Fruit fly (Drosophila melanogaster) whole organism, embryonic: Measurements from ENCODE around the gene ssp7.

Experiments used
- Ada2b ChIP-seq: fragments of 200-800 bp; sonication (Bioruptor generic); IDR thresholded peaks from 2 replicates; pipeline ENCODE4 v1.3.6; 2022; ENCODE audit warnings: missing biosample characterization, missing genetic modification characterization
- Adf1 ChIP-seq: fragments of 200-800 bp; sonication (Bioruptor generic); IDR thresholded peaks from 2 replicates; pipeline ENCODE4 v1.3.6; 2022; ENCODE audit warnings: missing biosample characterization, missing genetic modification characterization
- CG10147 ChIP-seq: fragments of 200-800 bp; sonication (Bioruptor generic); optimal IDR thresholded peaks from 2 replicates; lab custom pipeline; 2019; ENCODE audit warnings: missing biosample characterization, mild to moderate bottlenecking, missing genetic modification characterization, moderate library complexity
- CG10543 ChIP-seq: fragments of 200-800 bp; sonication (Bioruptor generic); optimal IDR thresholded peaks from 3 replicates; lab custom pipeline; 2017; ENCODE audit warnings: missing biosample characterization, mild to moderate bottlenecking, missing genetic modification characterization, moderate library complexity
- CG11456 ChIP-seq: fragments of 200-800 bp; sonication (Bioruptor generic); IDR thresholded peaks from 3 replicates; pipeline ENCODE4 v1.3.6; 2022; ENCODE audit warnings: missing biosample characterization, missing genetic modification characterization
- CG12155 ChIP-seq: fragments of 200-800 bp; sonication (Bioruptor generic); optimal IDR thresholded peaks from 3 replicates; lab custom pipeline; 2016; ENCODE audit warnings: missing biosample characterization, missing genetic modification characterization
- CG12391 ChIP-seq: fragments of 200-800 bp; sonication (Bioruptor generic); optimal IDR thresholded peaks from 3 replicates; lab custom pipeline; 2018; ENCODE audit warnings: missing biosample characterization, mild to moderate bottlenecking, missing genetic modification characterization, moderate library complexity
- CG12659 ChIP-seq: fragments of 200-800 bp; sonication (Bioruptor generic); optimal IDR thresholded peaks from 3 replicates; lab custom pipeline; 2017; ENCODE audit warnings: mild to moderate bottlenecking, missing biosample characterization, missing genetic modification reagents, missing genetic modification characterization
- CG12744 ChIP-seq: fragments of 200-800 bp; sonication (Bioruptor generic); optimal IDR thresholded peaks from 2 replicates; lab custom pipeline; 2016; ENCODE audit warnings: missing biosample characterization, missing genetic modification characterization
- CG1602 ChIP-seq: fragments of 200-800 bp; sonication (Bioruptor generic); optimal IDR thresholded peaks from 3 replicates; lab custom pipeline; 2016; ENCODE audit warnings: missing biosample characterization, missing genetic modification characterization
- CG1603 ChIP-seq: fragments of 200-800 bp; sonication (Bioruptor generic); optimal IDR thresholded peaks from 2 replicates; lab custom pipeline; 2019; ENCODE audit warnings: missing biosample characterization, mild to moderate bottlenecking, missing genetic modification characterization, moderate library complexity
- CG1647 ChIP-seq: fragments of 200-800 bp; sonication (Bioruptor generic); optimal IDR thresholded peaks from 3 replicates; lab custom pipeline; 2016; ENCODE audit warnings: missing biosample characterization, missing genetic modification characterization
- CG17361 ChIP-seq: fragments of 200-800 bp; sonication (Bioruptor generic); IDR thresholded peaks from 3 replicates; pipeline ENCODE4 v1.3.6; 2022; ENCODE audit warnings: missing biosample characterization, missing genetic modification characterization
- CG2202 ChIP-seq: fragments of 200-800 bp; sonication (Bioruptor generic); optimal IDR thresholded peaks from 2 replicates; lab custom pipeline; 2018; ENCODE audit warnings: missing biosample characterization, mild to moderate bottlenecking, missing genetic modification characterization
- CG3065 ChIP-seq: fragments of 200-800 bp; sonication (Bioruptor generic); optimal IDR thresholded peaks from 2 replicates; lab custom pipeline; 2016; ENCODE audit warnings: missing biosample characterization, missing genetic modification characterization
- CG31441 ChIP-seq: fragments of 200-800 bp; sonication (Bioruptor generic); IDR thresholded peaks from 2 replicates; pipeline ENCODE4 v1.3.6; 2022; ENCODE audit warnings: missing biosample characterization, missing genetic modification characterization
- CG3407 ChIP-seq: fragments of 200-800 bp; sonication (Bioruptor generic); optimal IDR thresholded peaks from 2 replicates; lab custom pipeline; 2018; ENCODE audit warnings: missing biosample characterization, mild to moderate bottlenecking, missing genetic modification characterization
- CG4424 ChIP-seq: fragments of 200-800 bp; sonication (Bioruptor generic); optimal IDR thresholded peaks from 3 replicates; lab custom pipeline; 2016; ENCODE audit warnings: missing biosample characterization, missing genetic modification characterization
- CG4617 ChIP-seq: fragments of 200-800 bp; sonication (Bioruptor generic); optimal IDR thresholded peaks from 3 replicates; lab custom pipeline; 2016; ENCODE audit warnings: missing biosample characterization, missing genetic modification characterization, borderline replicate concordance
- CG6854 ChIP-seq: fragments of 200-800 bp; sonication (Bioruptor generic); optimal IDR thresholded peaks from 3 replicates; lab custom pipeline; 2017; ENCODE audit warnings: missing biosample characterization, mild to moderate bottlenecking, missing genetic modification characterization
- CG7556 ChIP-seq: fragments of 200-800 bp; sonication (Bioruptor generic); optimal IDR thresholded peaks from 2 replicates; lab custom pipeline; 2017; ENCODE audit warnings: missing biosample characterization, mild to moderate bottlenecking, missing genetic modification characterization
- CG8478 ChIP-seq: fragments of >200 bp; optimal IDR thresholded peaks from 2 replicates; lab custom pipeline; 2018
- CG9727 ChIP-seq: fragments of 200-800 bp; sonication (Bioruptor generic); optimal IDR thresholded peaks from 3 replicates; lab custom pipeline; 2017; ENCODE audit warnings: missing biosample characterization, mild to moderate bottlenecking, missing genetic modification characterization
- Chrac-16 ChIP-seq: fragments of 200-800 bp; sonication (Bioruptor generic); optimal IDR thresholded peaks from 3 replicates; lab custom pipeline; 2016; ENCODE audit warnings: missing biosample characterization, missing genetic modification characterization
- D ChIP-seq, 2 experiments: fragments of 200-800 bp in 1 of 2; fragments of >200 bp in 1 of 2; sonication (Bioruptor generic) in 1 of 2; optimal IDR thresholded peaks; 2 replicates in 1 of 2; 3 replicates in 1 of 2; lab custom pipeline; 2017; ENCODE audit warnings: mild to moderate bottlenecking in 1 of 2, missing biosample characterization in 1 of 2, missing genetic modification characterization in 1 of 2, missing genetic modification reagents in 1 of 2
- E2f2 ChIP-seq: fragments of 200-800 bp; sonication (Bioruptor generic); IDR thresholded peaks from 2 replicates; pipeline ENCODE4 v1.3.6; 2022; ENCODE audit warnings: missing biosample characterization, missing genetic modification characterization
- Fer2 ChIP-seq: fragments of 200-800 bp; sonication (Bioruptor generic); optimal IDR thresholded peaks from 2 replicates; lab custom pipeline; 2018; ENCODE audit warnings: missing biosample characterization, mild to moderate bottlenecking, missing genetic modification characterization, moderate library complexity
- Hr3 ChIP-seq: fragments of 200-800 bp; sonication (Bioruptor generic); optimal IDR thresholded peaks from 3 replicates; lab custom pipeline; 2016; ENCODE audit warnings: missing biosample characterization, missing genetic modification characterization
- Med ChIP-seq: fragments of 200-800 bp; sonication (Bioruptor generic); peaks from one replicate; lab custom pipeline; 2016; ENCODE audit warnings: missing biosample characterization, missing genetic modification characterization, mild to moderate bottlenecking, inconsistent platforms, moderate library complexity
- Myb ChIP-seq: fragments of 200-800 bp; sonication (Bioruptor generic); optimal IDR thresholded peaks from 2 replicates; lab custom pipeline; 2016; ENCODE audit warnings: missing biosample characterization, missing genetic modification characterization
- NK7.1 ChIP-seq: fragments of 200-800 bp; sonication (Bioruptor generic); optimal IDR thresholded peaks from 3 replicates; lab custom pipeline; 2016; ENCODE audit warnings: missing biosample characterization, missing genetic modification characterization
- NfI ChIP-seq: fragments of 200-800 bp; sonication (Bioruptor generic); optimal IDR thresholded peaks from 3 replicates; lab custom pipeline; 2018; ENCODE audit warnings: missing biosample characterization, mild to moderate bottlenecking, missing genetic modification characterization, moderate library complexity
- Rfx ChIP-seq: fragments of 200-800 bp; sonication (Bioruptor generic); IDR thresholded peaks from 2 replicates; pipeline ENCODE4 v1.3.6; 2022; ENCODE audit warnings: missing biosample characterization, missing genetic modification characterization
- Scr ChIP-seq: fragments of 200-800 bp; sonication (Bioruptor generic); IDR thresholded peaks from 2 replicates; pipeline ENCODE4 v1.3.6; 2022; ENCODE audit warnings: missing biosample characterization, missing genetic modification characterization; ENCODE audit not compliant: partially characterized antibody
- Side ChIP-seq: fragments of 200-800 bp; sonication (Bioruptor generic); optimal IDR thresholded peaks from 2 replicates; lab custom pipeline; 2016; ENCODE audit warnings: missing biosample characterization, missing genetic modification characterization
- Sin3A ChIP-seq: fragments of >200 bp; optimal IDR thresholded peaks from 2 replicates; lab custom pipeline; 2018
- Sry-β ChIP-seq: fragments of 200-800 bp; sonication (Bioruptor generic); optimal IDR thresholded peaks from 2 replicates; lab custom pipeline; 2018; ENCODE audit warnings: missing biosample characterization, mild to moderate bottlenecking, missing genetic modification characterization, moderate library complexity
- ab ChIP-seq: fragments of 200-800 bp; sonication (Bioruptor generic); optimal IDR thresholded peaks from 2 replicates; lab custom pipeline; 2016; ENCODE audit warnings: missing biosample characterization, missing genetic modification characterization
- ap ChIP-seq: fragments of 200-800 bp; sonication (Bioruptor generic); IDR thresholded peaks from 2 replicates; pipeline ENCODE4 v1.3.6; 2022; ENCODE audit warnings: missing biosample characterization, missing genetic modification characterization
- ase ChIP-seq: fragments of 200-800 bp; sonication (Bioruptor generic); IDR thresholded peaks from 3 replicates; pipeline ENCODE4 v1.3.6; 2022; ENCODE audit warnings: missing biosample characterization, missing genetic modification characterization
- caup ChIP-seq: fragments of 200-800 bp; sonication (Bioruptor generic); optimal IDR thresholded peaks from 3 replicates; lab custom pipeline; 2017; ENCODE audit warnings: missing biosample characterization, mild to moderate bottlenecking, missing genetic modification characterization, moderate library complexity; ENCODE audit not compliant: severe bottlenecking
- esg ChIP-seq: fragments of 200-800 bp; sonication (Bioruptor generic); conservative IDR thresholded peaks from 2 replicates; pipeline ENCODE4 v1.3.6; 2022; ENCODE audit warnings: missing biosample characterization, missing genetic modification characterization
- ind ChIP-seq: fragments of 200-800 bp; sonication (Bioruptor generic); optimal IDR thresholded peaks from 3 replicates; lab custom pipeline; 2016; ENCODE audit warnings: missing biosample characterization, missing genetic modification characterization
- inv ChIP-seq: fragments of 200-800 bp; sonication (Bioruptor generic); IDR thresholded peaks from 2 replicates; pipeline ENCODE4 v1.3.6; 2022; ENCODE audit warnings: missing biosample characterization, missing genetic modification characterization; ENCODE audit not compliant: partially characterized antibody
- ken ChIP-seq: fragments of 200-800 bp; sonication (Bioruptor generic); IDR thresholded peaks from 3 replicates; pipeline ENCODE4 v1.3.6; 2022; ENCODE audit warnings: missing biosample characterization, missing genetic modification characterization
- slbo ChIP-seq: fragments of 200-800 bp; sonication (Bioruptor generic); IDR thresholded peaks from 2 replicates; pipeline ENCODE4 v1.3.6; 2022; ENCODE audit warnings: missing biosample characterization, missing genetic modification characterization
- tin ChIP-seq: fragments of 200-800 bp; sonication (Bioruptor generic); optimal IDR thresholded peaks from 3 replicates; lab custom pipeline; 2016; ENCODE audit warnings: missing biosample characterization, missing genetic modification characterization
- trh ChIP-seq: fragments of 200-800 bp; sonication (Bioruptor generic); optimal IDR thresholded peaks from 2 replicates; lab custom pipeline; 2016; ENCODE audit warnings: missing biosample characterization, missing genetic modification characterization
- twi ChIP-seq: fragments of 200-800 bp; optimal IDR thresholded peaks from 2 replicates; lab custom pipeline; 2019; ENCODE audit warnings: missing biosample characterization, mild to moderate bottlenecking, missing genetic modification characterization, moderate library complexity

ssp7 gene

DNA sequence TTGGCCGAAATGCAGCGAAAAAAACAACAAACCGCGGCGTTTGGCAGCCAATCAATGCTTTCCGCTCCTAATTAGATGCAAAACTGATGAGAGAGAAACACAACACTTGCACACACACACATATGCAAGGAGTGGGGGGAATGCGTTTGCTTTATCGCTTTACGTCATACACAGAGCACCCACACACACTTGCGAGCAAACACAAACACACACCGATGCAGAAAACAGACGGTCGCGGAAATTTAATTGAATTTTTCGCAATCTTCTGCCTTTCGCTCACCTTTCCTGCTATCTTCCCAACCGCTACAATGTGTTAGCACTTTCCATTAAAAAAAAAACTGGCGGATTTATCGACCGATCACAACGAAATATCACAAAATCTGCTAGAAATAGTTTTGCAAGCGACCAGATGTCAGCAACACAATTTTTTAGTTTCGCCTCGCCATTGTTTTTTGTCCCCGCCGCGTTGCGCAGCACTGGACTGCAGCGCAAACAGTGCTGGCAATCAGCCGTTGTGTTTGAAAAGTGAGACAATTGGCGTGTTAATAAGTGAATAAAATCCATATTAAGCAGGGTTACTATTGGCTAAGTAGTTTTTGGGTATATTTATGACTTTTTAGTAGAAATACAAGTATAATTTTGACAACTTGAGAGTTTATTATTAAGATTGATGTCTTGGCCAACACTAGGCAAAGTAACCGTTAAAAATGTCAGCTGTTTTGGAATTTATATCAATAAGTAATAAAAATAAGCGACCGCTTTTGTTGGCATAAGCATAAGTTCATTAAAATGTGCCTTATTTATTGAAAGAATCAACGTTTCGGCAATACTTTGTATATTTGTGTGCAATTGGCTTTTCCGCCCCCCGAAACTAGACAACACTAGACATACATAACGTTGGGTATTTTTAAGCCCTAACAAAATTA lies 3.2 kb downstream of the ssp7 start, which contains the start of gene Klp10A:
Klp10A (minus strand) TSS at position 532 of the 926 bp plus-strand sequence.
- TF ChIP-seq NK7.1 (no peak), Med (GFP tag; lab: Kevin White, UChicago) (peak; percentile 71), ase (GFP tag; lab: Robert Waterston, UW) (no peak), CG8478 (lab: Kevin White, UChicago) (peak; percentile 75), Fer2 (no peak), CG3407 (GFP tag; lab: Kevin White, UChicago) (no peak), CG6854 (GFP tag; lab: Kevin White, UChicago) (no peak), CG4617 (GFP tag; lab: Kevin White, UChicago) (peak; percentile 50), CG1647 (GFP tag; lab: Kevin White, UChicago) (peak; percentile 11), CG1603 (tag; lab: Kevin White, UChicago) (peak; percentile 31), CG9727 (peak; percentile 16), Hr3 (GFP tag; lab: Kevin White, UChicago) (no peak), CG12155 (GFP tag; lab: Kevin White, UChicago) (no peak), CG2202 (tag; lab: Kevin White, UChicago) (no peak), NfI (GFP tag; lab: Kevin White, UChicago) (peak; percentile 6), CG12744 (GFP tag; lab: Kevin White, UChicago) (no peak), ab (GFP tag; lab: Kevin White, UChicago) (peak; percentile 3), E2f2 (peak; percentile 33), inv (no peak), CG12659 (no peak), Ada2b (no peak), CG10147 (GFP tag; lab: Kevin White, UChicago) (no peak), CG10543 (GFP tag; lab: Kevin White, UChicago) (no peak), tin (no peak), CG17361 (GFP tag; lab: Robert Waterston, UW) (peak; percentile 46; the same call in 1 of the 3 replicates), CG11456 (GFP tag; lab: Robert Waterston, UW) (peak; percentile 41; the same call in 1 of the 3 replicates), caup (GFP tag; lab: Kevin White, UChicago) (peak; percentile 45), ind (GFP tag; lab: Kevin White, UChicago) (no peak), Side (GFP tag; lab: Kevin White, UChicago) (peak; percentile 18), Myb (GFP tag; lab: Kevin White, UChicago) (peak; percentile 93), ken (no peak), Adf1 (GFP tag; lab: Robert Waterston, UW) (no peak), CG1602 (GFP tag; lab: Kevin White, UChicago) (no peak), Sin3A (lab: Kevin White, UChicago) (no peak), CG4424 (GFP tag; lab: Kevin White, UChicago) (peak; percentile 14), D (optimal IDR thresholded peaks at IDR 0.05; lab: Kevin White, UChicago) (no peak), D (GFP tag; optimal IDR thresholded peaks at IDR 0.05; lab: Kevin White, UChicago) (peak; percentile 23), slbo (GFP tag; lab: Robert Waterston, UW) (peak; percentile 58), CG7556 (GFP tag; lab: Kevin White, UChicago) (peak; percentile 4), CG31441 (GFP tag; lab: Robert Waterston, UW) (no peak), CG3065 (GFP tag; lab: Kevin White, UChicago) (no peak), twi (tag; lab: Kevin White, UChicago) (no peak), Chrac-16 (peak; percentile 24), esg (GFP tag; lab: Robert Waterston, UW) (no peak), trh (GFP tag; lab: Kevin White, UChicago) (no peak), ap (GFP tag; lab: Robert Waterston, UW) (no peak), Sry-β (peak; percentile 58), Scr (GFP tag; lab: Robert Waterston, UW) (no peak), Rfx (GFP tag; lab: Robert Waterston, UW) (peak; percentile 44; the same call in 1 of the 2 replicates), CG12391 (tag; lab: Kevin White, UChicago) (no peak)
